Fruit fly (Drosophila melanogaster) whole organism, wandering third instar larva: ENCODE data around the gene CG17917.

Experiments
- Abd-B ChIP-seq: fragments of >200 bp; optimal IDR thresholded peaks from 2 replicates; lab custom pipeline; 2017; ENCODE audit warnings: missing biosample characterization, missing genetic modification characterization
- CG32264 ChIP-seq: fragments of 200-800 bp; sonication (Bioruptor generic); optimal IDR thresholded peaks from 2 replicates; lab custom pipeline; 2016; ENCODE audit warnings: missing biosample characterization, missing genetic modification characterization
- CG9705 ChIP-seq: fragments of 200-800 bp; sonication (Bioruptor generic); optimal IDR thresholded peaks from 2 replicates; lab custom pipeline; 2018; ENCODE audit warnings: missing biosample characterization, mild to moderate bottlenecking, missing genetic modification characterization
- CrebA ChIP-seq: fragments of 200-800 bp; sonication (Bioruptor generic); optimal IDR thresholded peaks from 2 replicates; lab custom pipeline; 2016; ENCODE audit warnings: missing biosample characterization, mild to moderate bottlenecking, missing genetic modification characterization, borderline replicate concordance
- Dif ChIP-seq: fragments of 200-275, 200-300 bp; sonication (Bioruptor generic); optimal IDR thresholded peaks from 2 replicates; lab custom pipeline; 2018; ENCODE audit warnings: missing biosample characterization, missing genetic modification characterization; ENCODE audit not compliant: partially characterized antibody
- GATAd ChIP-seq: sonication (Bioruptor generic); optimal IDR thresholded peaks from 2 replicates; lab custom pipeline; 2016; ENCODE audit warnings: missing biosample characterization, missing genetic modification characterization
- HLH106 ChIP-seq: fragments of 200-800 bp; optimal IDR thresholded peaks from 3 replicates; lab custom pipeline; 2019; ENCODE audit warnings: missing biosample characterization, mild to moderate bottlenecking, missing genetic modification characterization, moderate library complexity
- Hr78 ChIP-seq: fragments of >200 bp; optimal IDR thresholded peaks from 2 replicates; lab custom pipeline; 2017; ENCODE audit warnings: missing biosample characterization, missing genetic modification characterization
- Hr83 ChIP-seq: fragments of 200-300 bp; sonication (Bioruptor generic); optimal IDR thresholded peaks from 2 replicates; lab custom pipeline; 2016; ENCODE audit warnings: missing biosample characterization, mild to moderate bottlenecking, missing genetic modification characterization, moderate library complexity; ENCODE audit not compliant: poor library complexity, severe bottlenecking
- Jra ChIP-seq: sonication (Bioruptor generic); optimal IDR thresholded peaks from 2 replicates; lab custom pipeline; 2016; ENCODE audit warnings: missing biosample characterization, missing genetic modification characterization
- Mio ChIP-seq: sonication (Bioruptor generic); optimal IDR thresholded peaks from 2 replicates; lab custom pipeline; 2016; ENCODE audit warnings: missing biosample characterization, missing genetic modification characterization
- Myc ChIP-seq: fragments of >200 bp; optimal IDR thresholded peaks from 2 replicates; lab custom pipeline; 2017
- N ChIP-seq: fragments of >200 bp; optimal IDR thresholded peaks from 2 replicates; lab custom pipeline; 2018; ENCODE audit warnings: missing biosample characterization, missing external identifiers, missing genetic modification characterization
- OdsH ChIP-seq: fragments of 200-800 bp; sonication (Bioruptor generic); optimal IDR thresholded peaks from 2 replicates; lab custom pipeline; 2016; ENCODE audit warnings: missing biosample characterization, mild to moderate bottlenecking, missing genetic modification characterization
- Rel ChIP-seq, 2 experiments: fragments of 200-800 bp; sonication (Bioruptor generic) in 1 of 2; optimal IDR thresholded peaks; 2 replicates in 1 of 2; 3 replicates in 1 of 2; lab custom pipeline; 2016 to 2019; ENCODE audit warnings: mild to moderate bottlenecking in 2 of 2, missing biosample characterization in 2 of 2, missing genetic modification characterization in 2 of 2, moderate library complexity in 1 of 2
- Vsx2 ChIP-seq: fragments of 200-300, 225-300 bp; sonication (Bioruptor generic); optimal IDR thresholded peaks from 2 replicates; lab custom pipeline; 2018; ENCODE audit warnings: missing biosample characterization, missing genetic modification characterization; ENCODE audit not compliant: partially characterized antibody
- dl ChIP-seq, 2 experiments: fragments of 175-275, 200-275 bp in 1 of 2; fragments of 200-275 bp in 1 of 2; sonication (Bioruptor generic); optimal IDR thresholded peaks; lab custom pipeline; 2018; ENCODE audit warnings: mild to moderate bottlenecking in 2 of 2, missing biosample characterization in 2 of 2, missing genetic modification characterization in 2 of 2, moderate library complexity in 2 of 2; ENCODE audit not compliant: partially characterized antibody in 2 of 2, insufficient read depth in 1 of 2
- dmrt93B ChIP-seq: fragments of 200-800 bp; sonication (Bioruptor generic); optimal IDR thresholded peaks from 2 replicates; lab custom pipeline; 2018; ENCODE audit warnings: missing biosample characterization, mild to moderate bottlenecking, missing genetic modification characterization
- dsf ChIP-seq: sonication (Bioruptor generic); optimal IDR thresholded peaks from 2 replicates; lab custom pipeline; 2016; ENCODE audit warnings: missing biosample characterization, missing genetic modification characterization, borderline replicate concordance
- ey ChIP-seq: fragments of 200-800 bp; sonication (Bioruptor generic); optimal IDR thresholded peaks from 2 replicates; lab custom pipeline; 2016; ENCODE audit warnings: missing biosample characterization, missing genetic modification characterization
- foxo ChIP-seq, 2 experiments: fragments of 200-800 bp; sonication (Bioruptor generic); optimal IDR thresholded peaks; 2 replicates in 1 of 2; 3 replicates in 1 of 2; lab custom pipeline; 2016 to 2017; ENCODE audit warnings: missing biosample characterization in 2 of 2, missing genetic modification characterization in 2 of 2
- fru ChIP-seq: fragments of 200-800 bp; sonication (Bioruptor generic); optimal IDR thresholded peaks from 3 replicates; lab custom pipeline; 2016; ENCODE audit warnings: missing biosample characterization, mild to moderate bottlenecking, missing genetic modification characterization
- jim ChIP-seq: fragments of 175-275, 200-325 bp; sonication (Bioruptor generic); optimal IDR thresholded peaks from 2 replicates; lab custom pipeline; 2016; ENCODE audit warnings: missing biosample characterization, mild to moderate bottlenecking, missing genetic modification characterization
- lola ChIP-seq: fragments of >200 bp; optimal IDR thresholded peaks from 2 replicates; lab custom pipeline; 2017; ENCODE audit warnings: missing biosample characterization, missing genetic modification characterization
- pan ChIP-seq: fragments of >200 bp; optimal IDR thresholded peaks from 2 replicates; lab custom pipeline; 2017
- psq ChIP-seq: fragments of 200-800 bp; sonication (Bioruptor generic); optimal IDR thresholded peaks from 3 replicates; lab custom pipeline; 2017; ENCODE audit warnings: missing biosample characterization, mild to moderate bottlenecking, missing genetic modification characterization, moderate library complexity
- rgr ChIP-seq: fragments of 200-800 bp; sonication (Bioruptor generic); optimal IDR thresholded peaks from 3 replicates; lab custom pipeline; 2016; ENCODE audit warnings: missing biosample characterization, mild to moderate bottlenecking, missing genetic modification characterization
- sage ChIP-seq: fragments of 200-800 bp; sonication (Bioruptor generic); optimal IDR thresholded peaks from 2 replicates; lab custom pipeline; 2016; ENCODE audit warnings: missing biosample characterization, mild to moderate bottlenecking, missing genetic modification characterization
- sv ChIP-seq: fragments of 200-800 bp; sonication (Bioruptor generic); optimal IDR thresholded peaks from 3 replicates; lab custom pipeline; 2016; ENCODE audit warnings: missing biosample characterization, missing genetic modification characterization
- tai ChIP-seq: sonication (Bioruptor generic); optimal IDR thresholded peaks from 2 replicates; lab custom pipeline; 2016; ENCODE audit warnings: missing biosample characterization, missing genetic modification characterization
- usp ChIP-seq: fragments of >200 bp; optimal IDR thresholded peaks from 2 replicates; lab custom pipeline; 2017; ENCODE audit warnings: missing biosample characterization, missing genetic modification characterization
- woc ChIP-seq: sonication (Bioruptor generic); optimal IDR thresholded peaks from 2 replicates; lab custom pipeline; 2016; ENCODE audit warnings: missing biosample characterization, mild to moderate bottlenecking, missing genetic modification characterization

CG17917 gene

DNA sequence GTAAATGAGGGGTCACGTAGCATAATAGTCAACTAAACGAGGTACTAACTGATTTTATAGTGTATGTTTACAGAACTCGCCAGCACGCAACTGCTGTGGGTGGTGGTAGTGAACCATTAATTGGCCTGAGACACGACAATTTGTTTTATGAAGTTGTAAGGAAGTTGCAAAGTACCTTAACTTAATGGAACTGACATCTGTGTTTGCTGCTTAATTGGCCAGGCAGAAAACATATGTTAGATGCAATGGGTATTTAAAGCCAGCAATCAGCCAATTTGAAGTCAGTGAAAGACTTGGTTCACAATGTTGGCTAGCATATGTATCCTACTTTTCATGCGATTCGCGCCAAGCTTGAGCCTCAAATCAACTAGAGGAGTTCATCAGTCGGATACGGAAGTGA lies at the start of gene CG17917:
Gene CG17917, plus strand, starts transcription at position 301 of the 400 bp plus-strand sequence.
- TF ChIP-seq foxo (GFP tag; optimal IDR thresholded peaks at IDR 0.05; lab: Kevin White, UChicago): no peak
- no peak for TF ChIP-seq Mio
- TF ChIP-seq GATAd (GFP tag; lab: Kevin White, UChicago): no peak
- no peak for TF ChIP-seq dmrt93B
- no peak for TF ChIP-seq pan (lab: Kevin White, UChicago)
- no peak for TF ChIP-seq jim (GFP tag; lab: Kevin White, UChicago)
- TF ChIP-seq Hr83: no peak
- no peak for TF ChIP-seq OdsH
- TF ChIP-seq Dif: no peak
- no peak for TF ChIP-seq sv (GFP tag; lab: Kevin White, UChicago)
- TF ChIP-seq lola (GFP tag; lab: Kevin White, UChicago): no peak
- no peak for TF ChIP-seq Abd-B (GFP tag; lab: Kevin White, UChicago)
- no peak for TF ChIP-seq Vsx2
- TF ChIP-seq CrebA (GFP tag; lab: Kevin White, UChicago): no peak

- no peak for TF ChIP-seq dl (GFP tag; optimal IDR thresholded peaks at IDR 0.05; lab: Kevin White, UChicago; ENCODE audit: insufficient read depth in 1 of 2, partially characterized antibody in 2 of 2)
- no peak for TF ChIP-seq HLH106
- TF ChIP-seq Myc (lab: Kevin White, UChicago): no peak
- TF ChIP-seq pan (lab: Kevin White, UChicago): no peak
- no peak for TF ChIP-seq lola (GFP tag; lab: Kevin White, UChicago)
- no peak for TF ChIP-seq fru (GFP tag; lab: Kevin White, UChicago)
- TF ChIP-seq OdsH: no peak
- no peak for TF ChIP-seq Rel (GFP tag; optimal IDR thresholded peaks at IDR 0.05; lab: Kevin White, UChicago)
- no peak for TF ChIP-seq Rel (tag; optimal IDR thresholded peaks at IDR 0.05; lab: Kevin White, UChicago)
- TF ChIP-seq psq (GFP tag; lab: Kevin White, UChicago): no peak
- no peak for TF ChIP-seq N (GFP tag; lab: Kevin White, UChicago)
- no peak for TF ChIP-seq sv (GFP tag; lab: Kevin White, UChicago)
- TF ChIP-seq jim (GFP tag; lab: Kevin White, UChicago): no peak
- no peak for TF ChIP-seq tai
Observed at dm6 chr3R:6294046-6294445, 47.7 kb upstream of the CG17917 start.

DNA sequence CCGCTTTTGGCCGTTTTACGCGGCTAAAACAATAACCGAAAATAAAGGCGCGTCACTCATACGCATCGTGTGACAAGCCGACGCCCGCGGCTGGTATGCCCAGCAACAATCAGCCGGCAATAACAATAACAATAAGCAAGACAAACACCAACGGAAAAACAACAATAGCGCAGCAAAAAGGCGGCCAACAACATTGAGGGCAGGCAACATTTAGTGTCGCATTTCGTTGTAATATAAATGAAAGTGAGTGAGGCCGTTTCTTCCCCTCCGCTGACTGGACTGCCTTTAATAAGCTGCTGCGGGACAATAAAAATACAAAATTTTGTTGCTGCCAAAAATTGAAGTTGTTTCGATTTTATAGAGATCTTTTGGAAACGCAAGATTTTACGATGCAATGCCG lies 44.6 kb upstream of the CG17917 start:
- no peak for TF ChIP-seq pan (lab: Kevin White, UChicago)

DNA sequence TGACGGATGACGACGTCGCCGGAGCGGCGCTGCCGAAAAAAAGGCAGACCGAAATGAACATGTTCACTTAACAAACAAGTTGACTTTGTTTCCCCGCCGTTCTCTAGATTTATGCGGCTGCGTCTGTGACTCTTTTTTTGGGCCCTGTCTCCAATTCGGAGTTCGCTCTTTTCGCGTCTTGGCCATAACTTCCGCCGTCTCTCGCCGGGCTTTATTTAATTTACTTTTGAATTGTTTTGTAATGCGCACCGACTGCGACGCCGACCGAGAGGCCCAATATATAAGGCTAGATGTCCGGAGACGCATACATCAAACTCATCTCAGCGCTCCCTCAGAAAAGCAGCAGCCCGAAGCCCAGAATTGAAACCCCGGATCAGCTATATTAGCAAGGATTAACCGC lies 42.9 kb upstream of the CG17917 start, which contains the start of gene Osi14:
Gene Osi14, plus strand, starts transcription at position 301 of the 400 bp plus-strand sequence.
- TF ChIP-seq psq (GFP tag; lab: Kevin White, UChicago) (no peak), CrebA (GFP tag; lab: Kevin White, UChicago) (no peak), dmrt93B (no peak), Mio (no peak), CG9705 (GFP tag; lab: Kevin White, UChicago) (no peak), dsf (GFP tag; lab: Kevin White, UChicago) (no peak), GATAd (GFP tag; lab: Kevin White, UChicago) (no peak), CG32264 (GFP tag; lab: Kevin White, UChicago) (no peak), ey (GFP tag; lab: Kevin White, UChicago) (no peak), sage (GFP tag; lab: Kevin White, UChicago) (no peak), foxo (GFP tag; optimal IDR thresholded peaks at IDR 0.05; lab: Kevin White, UChicago) (no peak), pan (lab: Kevin White, UChicago) (no peak), rgr (GFP tag; lab: Kevin White, UChicago) (no peak), Hr83 (no peak), usp (GFP tag; lab: Kevin White, UChicago) (no peak)

DNA sequence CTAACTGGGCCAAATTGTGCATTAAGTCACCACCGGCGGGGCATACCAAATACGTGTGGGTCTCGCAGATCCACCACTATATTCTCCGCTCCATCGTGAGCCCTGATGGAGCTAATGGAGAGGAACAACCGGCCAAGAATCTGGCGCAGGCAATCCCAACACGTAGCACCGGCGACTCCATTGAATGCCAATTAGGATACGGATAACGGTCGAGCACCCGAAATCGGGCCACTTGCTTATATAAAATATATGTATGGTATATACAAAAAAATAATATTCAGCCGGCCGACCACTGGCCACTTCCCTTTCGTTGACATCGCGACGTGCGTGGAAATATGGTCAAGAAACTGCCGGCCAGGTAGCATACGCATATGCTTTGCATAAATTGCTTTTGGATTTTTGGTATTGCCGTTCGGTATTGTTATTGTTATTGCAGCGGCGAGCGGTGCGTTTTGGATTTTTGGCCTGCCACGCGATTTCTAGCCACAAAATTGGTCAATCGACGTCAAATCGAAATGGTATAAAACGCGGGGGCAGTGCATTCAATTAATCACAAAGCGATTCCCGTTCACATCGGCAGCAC lies 40.4 kb upstream of the CG17917 start, which contains the start of gene Osi15:
Gene Osi15, plus strand, starts transcription at position 548 of the 583 bp plus-strand sequence.
- TF ChIP-seq sage (GFP tag; lab: Kevin White, UChicago): no peak
- TF ChIP-seq Jra (GFP tag; lab: Kevin White, UChicago): no peak
- no peak for TF ChIP-seq CG9705 (GFP tag; lab: Kevin White, UChicago)
- TF ChIP-seq Vsx2: no peak
- TF ChIP-seq dsf (GFP tag; lab: Kevin White, UChicago): no peak
- no peak for TF ChIP-seq woc (GFP tag; lab: Kevin White, UChicago)
- no peak for TF ChIP-seq Mio
- no peak for TF ChIP-seq Abd-B (GFP tag; lab: Kevin White, UChicago)
- no peak for TF ChIP-seq Hr78 (GFP tag; lab: Kevin White, UChicago)
- TF ChIP-seq lola (GFP tag; lab: Kevin White, UChicago): no peak
- TF ChIP-seq GATAd (GFP tag; lab: Kevin White, UChicago): no peak
